Worm (Caenorhabditis elegans): Measurements from ENCODE around the gene D1022.9.

DNA sequence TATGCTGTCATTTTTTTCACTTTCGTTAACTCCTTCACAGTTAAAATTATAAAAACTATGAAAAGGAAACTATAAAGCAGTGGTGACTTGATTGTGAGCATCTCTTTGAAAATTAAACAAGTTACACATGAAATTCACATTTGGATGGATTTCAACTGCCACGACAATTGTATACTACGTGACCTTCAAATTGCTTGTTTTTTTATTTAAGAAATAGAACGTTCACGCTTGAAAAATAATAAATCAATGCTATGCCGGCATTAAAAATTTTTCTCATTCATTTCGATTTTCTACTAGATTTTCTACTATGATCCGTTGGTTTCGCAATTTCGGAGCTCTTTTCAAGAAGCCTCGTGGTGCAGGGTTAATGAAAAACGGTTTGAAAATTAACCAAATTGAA, 36.0 kb upstream of the D1022.9 start, which contains the start of the genes ZK1290.7 and rnh-1.1:
- no peak for TF ChIP-seq zip-11 (GFP tag; IDR thresholded peaks at IDR 0.05)
- no peak for TF ChIP-seq nhr-237 (tag; optimal IDR thresholded peaks at IDR 0.05)
- no peak for TF ChIP-seq rbr-2 (tag; optimal IDR thresholded peaks at IDR 0.05)
- no peak for TF ChIP-seq saeg-2 (GFP tag; IDR thresholded peaks at IDR 0.05)
- TF ChIP-seq mep-1 (tag; optimal IDR thresholded peaks at IDR 0.05), result no peak
- no peak for TF ChIP-seq lin-39 (tag; optimal IDR thresholded peaks at IDR 0.05)
- TF ChIP-seq R02D3.7 (tag; optimal IDR thresholded peaks at IDR 0.05), result no peak
- TF ChIP-seq hmg-1.1 (GFP tag; IDR thresholded peaks at IDR 0.05), result no peak
- TF ChIP-seq zag-1 (tag; optimal IDR thresholded peaks at IDR 0.05), result no peak
- TF ChIP-seq ama-1 (optimal IDR thresholded peaks at IDR 0.05), result no peak
- TF ChIP-seq ZK546.5 (tag; optimal IDR thresholded peaks at IDR 0.05), result no peak
- no peak for TF ChIP-seq hif-1 (tag; optimal IDR thresholded peaks at IDR 0.05)
- no peak for TF ChIP-seq gei-8 (GFP tag; optimal IDR thresholded peaks at IDR 0.05)
- no peak for TF ChIP-seq unc-39 (tag; optimal IDR thresholded peaks at IDR 0.05)

Measured in whole organism, L4 larva.